Fruit fly (Drosophila melanogaster) whole organism, larva: ENCODE results near the gene CG2617.

ENCODE experiments used
- noc ChIP-seq: fragments of 200-800 bp; sonication (Bioruptor generic); optimal IDR thresholded peaks from 3 replicates; lab custom pipeline; 2019; ENCODE audit warnings: missing biosample characterization, mild to moderate bottlenecking, missing genetic modification characterization, moderate library complexity

Gene CG2617

DNA sequence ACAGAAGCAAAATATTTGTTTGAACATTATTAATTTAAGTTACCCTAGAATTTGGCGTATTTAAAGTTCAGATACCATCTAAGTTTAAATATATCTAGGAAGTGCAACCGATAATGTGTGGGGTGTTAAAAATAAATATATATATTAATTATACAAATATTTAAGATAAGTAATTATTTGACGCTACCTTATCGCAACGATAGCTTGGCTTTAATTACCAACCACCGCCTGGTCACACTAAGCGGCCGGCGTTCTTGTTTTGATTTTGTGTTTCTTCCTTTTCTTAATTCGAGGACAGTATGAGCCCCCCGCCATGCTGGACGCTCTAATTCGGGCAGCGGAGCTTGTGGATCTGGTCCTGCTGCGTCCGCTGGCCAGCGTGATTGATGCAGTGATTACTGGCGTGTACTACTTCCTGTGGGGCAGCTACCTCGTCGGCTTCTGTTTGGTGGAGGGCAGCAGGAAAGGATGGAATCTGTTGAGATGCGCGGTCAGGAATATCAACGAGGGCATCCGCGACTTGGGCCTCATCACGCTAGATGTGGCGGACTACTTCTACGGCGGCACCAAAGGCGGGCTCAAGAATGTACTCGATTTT, at the start of gene CG2617:
CG2617 (plus strand) TSS at position 233 of the 598 bp plus-strand sequence.
- TF ChIP-seq noc (tag; lab: Kevin White, UChicago), result no peak

DNA sequence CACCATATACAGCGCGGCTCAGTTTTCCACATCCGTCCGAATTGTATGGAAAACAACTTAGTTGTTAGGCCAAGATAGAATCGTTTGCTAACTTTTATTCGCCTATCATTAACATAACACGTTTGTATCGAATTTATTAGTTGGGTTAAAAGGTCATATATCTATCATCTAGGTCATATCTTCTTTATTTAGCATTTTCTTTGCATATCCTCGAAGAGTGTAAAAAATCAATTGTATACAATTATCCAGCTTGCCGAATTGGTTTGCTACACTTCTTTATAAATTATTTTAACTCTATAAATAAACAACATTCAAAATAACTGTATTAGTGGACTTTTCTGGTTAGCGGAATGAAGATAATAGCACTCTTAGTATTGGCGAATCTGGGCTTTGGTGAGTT, 48.0 kb upstream of the CG2617 start, which contains the start of gene CG17472:
CG17472 (plus strand) TSS at position 301 of the 400 bp plus-strand sequence.
- TF ChIP-seq noc (tag; lab: Kevin White, UChicago), result no peak

DNA sequence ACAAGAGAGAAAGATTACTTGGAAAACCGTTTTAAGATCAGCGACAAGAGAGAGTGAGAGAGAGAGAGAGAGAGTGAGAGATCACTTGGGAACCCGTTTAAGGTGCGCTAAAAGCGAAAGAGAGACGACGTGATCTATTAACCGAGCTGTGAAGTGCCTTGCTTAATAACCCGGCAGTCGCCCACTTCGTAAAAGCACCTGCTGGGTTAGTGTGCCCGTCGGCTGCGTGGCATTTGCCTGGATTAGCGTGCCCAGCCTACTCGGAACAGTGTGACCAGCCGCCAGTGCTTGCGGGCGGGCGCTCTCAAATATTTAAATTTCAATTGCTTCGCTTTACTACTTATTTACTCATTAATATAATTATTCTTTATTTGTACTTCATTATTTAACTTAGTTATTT, 43.8 kb upstream of the CG2617 start:
- TF ChIP-seq noc (tag; lab: Kevin White, UChicago), result no peak

DNA sequence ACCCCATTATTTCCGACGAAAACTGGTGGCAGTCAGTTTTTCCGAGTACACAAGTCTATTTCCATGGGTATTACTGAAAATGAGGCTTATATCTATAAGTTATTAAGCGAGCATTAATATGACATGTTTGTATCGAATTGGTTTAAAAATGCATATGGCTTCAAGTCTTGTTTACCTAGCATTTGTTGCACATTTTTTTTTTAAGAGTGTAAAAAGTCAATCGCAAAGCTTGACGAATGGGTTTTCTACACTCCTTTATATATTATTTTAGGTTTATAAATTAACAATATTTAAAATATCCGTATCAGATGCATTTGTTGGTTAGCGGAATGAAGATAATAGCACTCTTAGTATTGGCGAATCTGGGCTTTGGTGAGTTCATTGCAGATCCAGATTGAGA, 42.3 kb upstream of the CG2617 start, which contains the start of gene CG31680:
CG31680 (plus strand) TSS at position 301 of the 400 bp plus-strand sequence.
- TF ChIP-seq noc (tag; lab: Kevin White, UChicago), result no peak

DNA sequence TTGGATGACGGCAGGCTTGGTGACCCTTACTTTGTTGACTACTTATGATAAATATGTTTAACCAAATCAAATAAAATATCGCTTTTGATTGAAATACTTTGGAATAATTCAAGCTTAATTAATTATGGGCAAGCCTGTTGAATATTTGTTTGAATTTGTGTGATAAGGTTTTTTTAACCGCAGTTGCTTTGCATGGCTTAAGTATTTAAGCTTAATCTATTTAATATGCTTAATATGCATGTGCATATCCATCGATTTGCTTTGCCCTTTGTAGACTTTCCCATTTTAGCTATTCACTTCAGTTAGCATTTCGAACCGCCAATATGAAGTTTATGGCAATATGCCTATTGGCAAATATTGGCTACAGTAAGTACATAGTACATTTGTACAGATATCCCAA, 41.6 kb upstream of the CG2617 start, which contains the start of gene Sfp38D:
Sfp38D (plus strand) TSS at position 301 of the 400 bp plus-strand sequence.
- no peak for TF ChIP-seq noc (tag; lab: Kevin White, UChicago)

DNA sequence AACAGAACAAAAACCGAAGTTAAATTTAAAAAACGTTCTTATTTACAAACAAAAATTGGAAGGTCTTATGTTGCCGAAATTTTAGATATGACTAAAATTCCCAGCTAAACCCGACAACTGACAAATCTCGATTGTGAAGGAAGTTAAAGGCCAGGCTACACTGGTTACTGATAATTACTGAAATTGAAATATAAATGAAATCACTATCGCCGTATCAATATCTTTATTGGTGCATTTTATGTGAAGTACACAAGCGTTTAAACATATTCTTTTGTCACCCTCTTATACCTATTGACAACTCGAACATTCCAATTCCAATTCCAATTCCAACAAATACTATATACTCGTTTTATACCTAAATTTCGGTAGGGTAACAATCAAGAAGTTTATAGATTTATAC, 39.0 kb upstream of the CG2617 start, which contains the start of gene CG17470:
CG17470 (minus strand) TSS at position 101 of the 400 bp plus-strand sequence.
- TF ChIP-seq noc (tag; lab: Kevin White, UChicago), result no peak

DNA sequence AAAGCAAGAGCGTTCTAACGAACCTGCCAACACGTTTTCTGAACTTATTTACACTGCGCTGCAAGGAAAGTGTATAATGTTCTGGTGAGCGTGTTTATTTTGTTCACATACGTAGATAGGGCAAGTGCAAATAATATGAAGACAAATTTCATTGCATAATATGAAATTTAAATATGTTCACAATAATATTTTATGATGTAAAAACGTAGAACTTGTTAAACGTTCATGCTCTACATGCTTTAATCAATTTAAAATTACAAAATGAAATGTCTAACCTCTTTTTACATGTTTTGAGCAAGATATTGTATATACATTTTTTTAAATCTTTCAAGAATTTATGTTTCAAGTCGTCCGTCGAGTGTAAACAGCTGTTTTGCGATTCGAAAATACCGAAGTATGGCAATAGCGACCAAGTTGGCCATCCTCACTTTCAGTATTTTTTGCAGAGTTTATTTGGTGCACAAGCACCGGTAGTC, 36.7 kb upstream of the CG2617 start, which contains the start of the genes phr6-4 and CG2608:
phr6-4 (minus strand) TSS at position 398 of the 476 bp plus-strand sequence.
CG2608 (plus strand) TSS at position 429 of the 476 bp plus-strand sequence.
- TF ChIP-seq noc (tag; lab: Kevin White, UChicago), result peak; percentile 94

DNA sequence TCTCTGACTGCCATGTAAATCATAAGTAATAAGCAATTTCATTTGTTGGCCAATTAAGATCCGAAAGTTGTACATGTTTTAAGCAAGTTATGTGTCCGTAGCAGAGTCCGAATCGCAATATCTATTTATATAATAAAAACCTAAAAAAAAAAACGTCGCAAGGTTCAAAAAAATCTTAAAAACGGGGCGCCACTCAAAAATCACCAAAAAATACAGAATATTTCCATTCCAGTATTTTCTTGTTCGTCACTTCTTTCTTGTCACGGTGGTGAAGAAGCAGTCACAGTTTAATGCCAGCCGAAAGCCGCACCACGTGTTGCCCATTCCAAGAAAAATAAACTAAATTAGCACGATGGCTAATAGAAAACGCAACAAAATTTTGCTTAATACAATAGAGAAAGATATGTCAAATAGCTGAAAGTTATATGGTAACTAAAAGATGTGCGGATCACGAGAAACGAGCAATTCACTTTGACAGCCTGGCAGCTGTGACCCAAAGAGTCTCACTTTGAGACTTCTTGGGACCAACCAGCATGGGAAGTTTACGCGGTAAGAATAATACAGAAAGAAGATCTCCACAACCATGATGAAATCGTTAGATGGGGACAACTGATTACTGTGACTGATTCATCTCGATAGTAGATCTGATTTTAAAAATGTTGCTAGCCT, 34.8 kb upstream of the CG2617 start:
- TF ChIP-seq noc (tag; lab: Kevin White, UChicago), result no peak

DNA sequence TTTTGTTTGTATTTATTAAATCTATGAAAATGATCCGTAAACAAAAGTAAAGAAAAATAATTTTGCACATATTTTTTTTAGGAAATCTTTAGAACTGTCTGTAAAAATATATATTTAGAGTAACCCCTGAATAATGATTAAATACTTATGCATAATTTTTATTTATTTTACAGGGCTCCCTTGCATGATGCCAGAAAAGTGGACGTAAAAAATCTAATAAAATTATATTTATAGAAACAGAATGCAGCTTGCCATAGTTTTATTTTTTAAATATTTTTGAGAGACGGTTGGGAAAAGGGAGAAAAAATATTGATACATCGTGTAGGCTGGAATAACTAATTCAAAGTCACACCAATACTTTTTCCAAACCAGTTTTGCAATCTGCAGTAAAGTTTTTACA, 33.6 kb upstream of the CG2617 start, which contains the start of gene CG18810:
CG18810 (plus strand) TSS at position 301 of the 400 bp plus-strand sequence.
- TF ChIP-seq noc (tag; lab: Kevin White, UChicago), result no peak

DNA sequence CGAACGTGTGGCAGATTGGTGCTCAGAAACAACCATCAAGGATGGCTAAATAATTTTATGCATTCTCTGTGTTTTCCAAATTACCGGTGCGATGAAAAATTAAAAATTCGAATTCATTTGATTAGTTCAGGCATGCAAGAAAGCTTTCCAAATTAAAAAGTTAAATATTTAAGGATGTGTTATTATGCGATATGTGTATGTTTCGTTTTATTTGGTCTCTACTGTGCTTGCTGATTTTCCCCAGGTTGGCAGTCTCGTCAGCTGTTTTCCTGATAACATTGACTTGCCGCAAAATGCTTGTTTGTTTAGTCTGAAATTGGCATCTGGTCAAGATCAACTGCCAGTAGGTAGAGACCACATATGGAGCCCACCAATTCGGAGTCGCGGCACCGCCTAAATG, 32.3 kb upstream of the CG2617 start, which contains the start of gene CG2611:
CG2611 (plus strand) TSS at position 299 of the 400 bp plus-strand sequence.
- TF ChIP-seq noc (tag; lab: Kevin White, UChicago), result no peak

DNA sequence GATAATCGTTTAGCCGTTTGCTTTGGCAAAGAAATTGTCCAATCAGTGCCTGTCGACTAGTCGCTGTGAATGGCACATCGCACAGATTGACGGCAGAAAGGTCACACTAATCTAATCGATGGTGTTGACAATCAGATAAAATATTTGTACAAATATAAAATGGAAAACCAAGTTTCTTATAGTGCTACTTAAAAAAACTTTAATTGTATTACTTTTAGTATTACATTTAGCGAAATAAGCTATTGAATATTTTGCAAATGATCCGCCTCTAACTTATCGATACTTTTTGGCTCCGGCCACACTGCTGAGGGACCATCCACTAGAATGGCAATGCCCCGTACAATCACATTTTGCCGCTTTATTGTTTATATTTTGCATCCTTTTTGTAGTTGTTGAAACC, 26.1 kb upstream of the CG2617 start, which contains the start of the genes brun and CG2614:
brun (minus strand) TSS at position 69 of the 400 bp plus-strand sequence.
CG2614 (plus strand) TSS at position 317 of the 400 bp plus-strand sequence.
- TF ChIP-seq noc (tag; lab: Kevin White, UChicago), result no peak

DNA sequence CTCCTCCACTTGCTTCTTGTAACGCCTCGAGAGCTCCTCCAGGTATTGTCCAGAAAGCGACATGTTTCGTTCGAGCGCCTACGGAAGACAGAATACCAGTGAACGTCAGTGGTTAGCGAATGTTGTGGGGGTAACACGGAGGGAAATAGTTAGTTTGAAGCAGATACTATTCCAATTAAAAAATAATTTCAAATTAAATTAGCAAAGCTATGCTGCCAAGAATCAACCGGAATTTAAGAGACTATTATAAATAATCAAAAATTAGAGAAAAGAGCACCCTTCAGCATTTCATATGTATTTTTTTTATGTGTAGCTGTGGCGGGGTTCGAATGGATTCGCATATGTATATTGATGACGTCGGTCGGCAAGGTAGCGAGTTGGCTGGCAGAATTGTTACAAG, 21.1 kb upstream of the CG2617 start:
- TF ChIP-seq noc (tag; lab: Kevin White, UChicago), result no peak

DNA sequence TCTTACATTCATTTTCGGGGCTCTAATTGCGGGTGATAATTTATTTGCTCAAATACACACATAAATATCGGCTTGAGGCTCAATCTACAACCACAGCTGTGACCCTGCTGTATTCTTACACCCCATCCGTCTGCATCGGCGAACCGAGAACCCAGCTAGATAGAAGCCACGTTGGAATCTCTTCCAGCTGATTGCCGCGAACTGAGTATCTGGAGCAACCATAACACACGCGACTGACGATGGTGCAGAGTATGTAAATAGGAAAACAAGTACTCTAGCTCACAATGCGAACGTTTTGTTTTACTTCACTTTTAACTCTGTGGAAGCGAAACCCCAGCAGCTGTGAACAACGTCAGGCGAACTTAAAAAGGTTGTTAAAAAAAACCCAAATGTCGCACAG, 17.7 kb upstream of the CG2617 start:
- TF ChIP-seq noc (tag; lab: Kevin White, UChicago), result no peak

DNA sequence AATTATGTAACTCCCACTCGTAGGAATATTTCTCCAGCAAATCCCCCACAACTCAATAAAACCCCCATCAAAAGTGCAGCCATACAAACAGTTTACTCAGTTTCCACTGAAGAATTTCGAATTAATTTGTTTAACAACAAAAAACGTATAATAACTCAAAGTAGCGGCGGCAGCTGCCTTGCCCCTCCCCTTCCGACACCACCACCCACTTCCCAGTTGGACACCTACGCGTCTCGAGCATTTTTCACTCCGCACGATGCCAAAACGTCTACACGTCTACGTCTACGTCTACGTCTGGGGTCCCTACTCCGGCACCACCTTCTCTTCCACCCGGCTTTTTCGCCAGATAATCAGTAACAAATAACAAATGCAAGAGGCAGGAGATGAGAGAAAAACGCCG, 11.0 kb upstream of the CG2617 start:
- TF ChIP-seq noc (tag; lab: Kevin White, UChicago), result no peak

DNA sequence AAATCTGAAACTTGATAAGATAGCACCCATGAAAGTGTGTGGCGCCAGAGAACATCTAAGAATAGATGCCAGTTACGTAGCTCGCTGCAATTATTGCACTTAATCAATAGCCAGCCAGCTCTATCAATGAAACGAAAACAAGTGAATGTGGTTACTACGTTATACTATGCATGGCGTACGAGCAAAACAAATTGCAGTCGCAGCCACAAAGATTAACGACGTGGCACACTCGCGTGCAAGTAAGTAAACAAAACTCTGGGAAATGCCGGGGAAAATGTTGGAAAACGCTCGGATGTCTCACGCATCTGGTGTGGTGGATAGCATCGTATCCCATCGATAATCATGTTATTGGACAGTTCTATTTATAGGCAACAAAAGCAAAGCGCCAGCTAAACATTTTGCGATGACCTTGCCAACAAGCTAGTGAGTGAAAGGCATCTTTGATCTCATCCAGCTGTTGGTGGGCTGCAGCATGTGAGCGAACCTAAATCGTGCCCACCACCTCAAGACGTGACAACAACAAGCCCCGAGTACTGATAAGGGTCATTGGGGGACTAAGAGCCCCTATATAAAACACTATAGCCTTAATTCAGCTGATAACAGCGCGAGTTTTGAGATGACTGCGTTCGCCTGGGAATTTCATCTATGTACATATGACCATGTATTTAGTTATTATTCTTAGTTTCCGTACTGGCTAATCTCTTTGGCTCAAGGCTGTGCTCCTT, 8.3 kb upstream of the CG2617 start:
- TF ChIP-seq noc (tag; lab: Kevin White, UChicago), result peak; percentile 12
